Worm (Caenorhabditis elegans) whole organism, early embryonic: Measurements from ENCODE around the gene nlp-46.

Experiments used
- B0310.2 ChIP-seq: sonication (generic microtip); optimal IDR thresholded peaks from 2 replicates; lab custom pipeline; 2016; ENCODE audit warnings: mild to moderate bottlenecking, missing genetic modification characterization, missing compliant biosample characterization
- ama-1 ChIP-seq: fragments of 150-350 bp; optimal IDR thresholded peaks from 2 replicates; lab custom pipeline; 2014
- flt-1 ChIP-seq: fragments of 200-800 bp; sonication (Bioruptor generic); IDR thresholded peaks from 2 replicates; pipeline ENCODE4 v1.3.6; 2022; ENCODE audit warnings: missing genetic modification characterization, missing compliant biosample characterization
- pes-1 ChIP-seq: fragments of 200-800 bp; sonication (Bioruptor generic); IDR thresholded peaks from 2 replicates; pipeline ENCODE4 v1.3.6; 2022; ENCODE audit warnings: missing genetic modification reagents, missing genetic modification characterization, missing compliant biosample characterization
- scrt-1 ChIP-seq: fragments of 200-800 bp; sonication (Bioruptor generic); IDR thresholded peaks from 2 replicates; pipeline ENCODE4 v1.3.6; 2022; ENCODE audit warnings: missing genetic modification characterization, missing compliant biosample characterization
- tbx-37 ChIP-seq: fragments of 200-800 bp; sonication (Bioruptor generic); conservative IDR thresholded peaks from 2 replicates; pipeline ENCODE4 v1.3.6; 2022; ENCODE audit warnings: missing genetic modification reagents, missing genetic modification characterization, missing compliant biosample characterization
- tra-4 ChIP-seq: sonication (generic microtip); optimal IDR thresholded peaks from 2 replicates; lab custom pipeline; 2017; ENCODE audit warnings: missing genetic modification characterization, missing compliant biosample characterization

DNA sequence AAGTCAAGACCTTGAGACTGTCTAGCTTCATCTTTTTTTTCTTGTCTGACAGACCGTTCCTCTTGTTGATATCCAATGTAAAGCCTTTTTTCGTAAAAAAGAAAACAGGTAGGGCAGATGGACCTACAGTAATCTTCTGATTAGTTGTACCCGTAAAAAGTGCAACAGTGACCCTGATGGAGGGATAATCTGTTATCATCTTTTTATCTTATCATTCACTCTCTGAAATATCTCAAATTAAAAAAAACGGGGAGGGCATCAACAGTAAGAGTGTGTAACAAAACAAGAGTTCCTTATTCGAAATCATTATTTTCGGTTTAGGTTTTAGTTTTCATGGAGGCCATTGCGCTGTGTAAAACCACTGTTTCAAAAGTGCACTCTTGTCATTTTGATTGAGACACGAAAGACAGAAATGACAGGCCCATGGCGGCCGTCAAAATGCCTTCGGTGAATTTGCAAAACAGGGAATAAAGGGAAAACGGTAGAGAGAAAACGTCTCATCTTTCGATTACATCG lies 27.6 kb upstream of the nlp-46 start:
- TF ChIP-seq flt-1 (GFP tag; lab: Robert Waterston, UW) = no peak
- no peak for TF ChIP-seq tra-4 (tag; lab: Kevin White, UChicago)
- TF ChIP-seq B0310.2 (tag; lab: Kevin White, UChicago) = no peak
- no peak for TF ChIP-seq pes-1
- no peak for TF ChIP-seq ama-1 (lab: Kevin White, UChicago)
- TF ChIP-seq scrt-1 = no peak
- TF ChIP-seq tbx-37 (GFP tag; lab: Robert Waterston, UW) = no peak
